Worm (Caenorhabditis elegans): Measurements from ENCODE around the gene T23B7.2.

DNA sequence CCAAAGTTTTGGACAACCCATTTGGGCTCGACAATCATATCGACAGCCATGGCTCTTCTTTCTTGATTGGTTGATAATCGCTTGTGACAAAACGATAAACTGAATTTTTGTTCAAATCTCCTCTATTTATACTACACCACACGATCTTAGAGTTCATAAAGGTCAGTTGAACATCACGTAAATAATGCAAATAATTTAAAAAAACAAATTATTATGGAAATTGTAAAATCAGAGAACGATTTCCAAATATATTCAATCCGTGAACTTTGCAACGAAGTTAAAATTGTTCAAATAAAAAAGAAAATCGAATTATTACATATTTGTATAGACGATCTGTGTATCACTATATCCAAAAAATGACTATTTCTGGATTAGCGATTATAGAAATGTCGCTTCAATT is 21.3 kb upstream of the T23B7.2 start, which contains the start of the genes mpst-4 and F11G11.14:
- TF ChIP-seq pqm-1 (tag; optimal IDR thresholded peaks at IDR 0.05) = no peak
- no peak for TF ChIP-seq skn-1 (tag; optimal IDR thresholded peaks at IDR 0.05)
- TF ChIP-seq zag-1 (tag; optimal IDR thresholded peaks at IDR 0.05) = no peak
- TF ChIP-seq ztf-11 (tag; optimal IDR thresholded peaks at IDR 0.05) = no peak
- no peak for TF ChIP-seq nhr-12 (tag; optimal IDR thresholded peaks at IDR 0.05)
- no peak for TF ChIP-seq unc-39 (tag; optimal IDR thresholded peaks at IDR 0.05)
